Fruit fly (Drosophila melanogaster) whole organism, embryonic: ENCODE results near the gene CG14147.

ENCODE experiments used
- CG14014 ChIP-seq: fragments of 200-800 bp; sonication (Bioruptor generic); IDR thresholded peaks from 2 replicates; pipeline ENCODE4 v1.3.6; 2022; ENCODE audit warnings: missing biosample characterization, missing genetic modification characterization
- CG2875 ChIP-seq: fragments of 200-800 bp; sonication (Bioruptor generic); optimal IDR thresholded peaks from 2 replicates; lab custom pipeline; 2017; ENCODE audit warnings: missing biosample characterization, mild to moderate bottlenecking, missing genetic modification characterization, missing genetic modification reagents
- Dfd ChIP-seq, 2 experiments: fragments of >200 bp; optimal IDR thresholded peaks; 2 replicates each; lab custom pipeline; 2017; ENCODE audit warnings: missing biosample characterization in 2 of 2, missing genetic modification characterization in 2 of 2

dm6 chr3L:10951109-10951508, 21.3 kb upstream of the CG14147 start:
- no peak for TF ChIP-seq Dfd (GFP tag; optimal IDR thresholded peaks at IDR 0.05; lab: Kevin White, UChicago)
- TF ChIP-seq CG14014, result no peak
- peak; percentile 3 for TF ChIP-seq CG2875 (GFP tag; lab: Kevin White, UChicago)
